Fruit fly (Drosophila melanogaster) whole organism, embryonic: ENCODE measurements around the gene Edg91.

Experiments used
- CG1024 ChIP-seq: fragments of 200-800 bp; sonication (Bioruptor generic); IDR thresholded peaks from 2 replicates; pipeline ENCODE4 v1.3.6; 2022; ENCODE audit warnings: missing biosample characterization, missing genetic modification characterization
- CG11560 ChIP-seq: fragments of 200-800 bp; sonication (Bioruptor generic); IDR thresholded peaks from 3 replicates; pipeline ENCODE4 v1.3.6; 2022; ENCODE audit warnings: missing biosample characterization, missing genetic modification characterization
- CG12071 ChIP-seq: fragments of 200-800 bp; sonication (Bioruptor generic); optimal IDR thresholded peaks from 3 replicates; lab custom pipeline; 2018; ENCODE audit warnings: missing biosample characterization, mild to moderate bottlenecking, missing genetic modification characterization
- CG15073 ChIP-seq: fragments of 200-800 bp; sonication (Bioruptor generic); optimal IDR thresholded peaks from 2 replicates; lab custom pipeline; 2016; ENCODE audit warnings: missing biosample characterization, missing genetic modification characterization
- CG1529 ChIP-seq: fragments of 200-800 bp; sonication (Bioruptor generic); optimal IDR thresholded peaks from 3 replicates; lab custom pipeline; 2018; ENCODE audit warnings: missing biosample characterization, missing genetic modification characterization
- CG18619 ChIP-seq: fragments of 200-800 bp; sonication (Bioruptor generic); optimal IDR thresholded peaks from 3 replicates; lab custom pipeline; 2017; ENCODE audit warnings: missing biosample characterization, mild to moderate bottlenecking, missing genetic modification characterization
- CG32532 ChIP-seq: fragments of 200-800 bp; sonication (Bioruptor generic); IDR thresholded peaks from 2 replicates; pipeline ENCODE4 v1.3.6; 2022; ENCODE audit warnings: missing biosample characterization, missing genetic modification characterization
- CG6254 ChIP-seq: fragments of 200-800 bp; sonication (Bioruptor generic); optimal IDR thresholded peaks from 3 replicates; lab custom pipeline; 2017; ENCODE audit warnings: mild to moderate bottlenecking, missing biosample characterization, missing genetic modification reagents, missing genetic modification characterization
- CG6689 ChIP-seq: fragments of 200-800 bp; sonication (Bioruptor generic); IDR thresholded peaks from 2 replicates; pipeline ENCODE4 v1.3.6; 2022; ENCODE audit warnings: missing biosample characterization, missing genetic modification characterization
- CG6813 ChIP-seq: fragments of 200-800 bp; sonication (Bioruptor generic); optimal IDR thresholded peaks from 2 replicates; lab custom pipeline; 2017; ENCODE audit warnings: missing biosample characterization, missing genetic modification characterization, mild to moderate bottlenecking, moderate library complexity, missing genetic modification reagents
- CG7357 ChIP-seq: fragments of 200-800 bp; sonication (Bioruptor generic); IDR thresholded peaks from 3 replicates; pipeline ENCODE4 v1.3.6; 2022; ENCODE audit warnings: missing biosample characterization, missing genetic modification characterization
- CG7556 ChIP-seq: fragments of 200-800 bp; sonication (Bioruptor generic); optimal IDR thresholded peaks from 2 replicates; lab custom pipeline; 2017; ENCODE audit warnings: missing biosample characterization, mild to moderate bottlenecking, missing genetic modification characterization
- CG7786 ChIP-seq: fragments of 200-800 bp; sonication (Bioruptor generic); optimal IDR thresholded peaks from 2 replicates; lab custom pipeline; 2016; ENCODE audit warnings: missing biosample characterization, missing genetic modification characterization
- CG8478 ChIP-seq: fragments of >200 bp; optimal IDR thresholded peaks from 2 replicates; lab custom pipeline; 2018
- CG9932 ChIP-seq: fragments of 200-800 bp; sonication (Bioruptor generic); IDR thresholded peaks from 2 replicates; pipeline ENCODE4 v1.3.6; 2022; ENCODE audit warnings: missing biosample characterization, missing genetic modification characterization
- Dip2 ChIP-seq: fragments of 200-800 bp; sonication (Bioruptor generic); IDR thresholded peaks from 2 replicates; pipeline ENCODE4 v1.3.6; 2022; ENCODE audit warnings: missing biosample characterization, missing genetic modification characterization
- Dp ChIP-seq: fragments of 200-800 bp; sonication (Bioruptor generic); optimal IDR thresholded peaks from 2 replicates; lab custom pipeline; 2018; ENCODE audit warnings: missing biosample characterization, mild to moderate bottlenecking, missing genetic modification characterization, moderate library complexity
- Dref ChIP-seq: fragments of 200-800 bp; sonication (Bioruptor generic); IDR thresholded peaks from 2 replicates; pipeline ENCODE4 v1.3.6; 2022; ENCODE audit warnings: missing biosample characterization, missing genetic modification characterization
- Drgx ChIP-seq: fragments of 200-800 bp; sonication (Bioruptor generic); IDR thresholded peaks from 2 replicates; pipeline ENCODE4 v1.3.6; 2022; ENCODE audit warnings: missing biosample characterization, missing genetic modification characterization
- Hr3 ChIP-seq: fragments of 200-800 bp; sonication (Bioruptor generic); optimal IDR thresholded peaks from 3 replicates; lab custom pipeline; 2016; ENCODE audit warnings: missing biosample characterization, missing genetic modification characterization
- Hr51 ChIP-seq, 2 experiments: fragments of 200-800 bp; sonication (Bioruptor generic); optimal IDR thresholded peaks; 2 replicates in 1 of 2; 3 replicates in 1 of 2; lab custom pipeline; 2016 to 2018; ENCODE audit warnings: missing biosample characterization in 2 of 2, missing genetic modification characterization in 2 of 2, mild to moderate bottlenecking in 1 of 2, moderate library complexity in 1 of 2
- Opbp ChIP-seq: fragments of 200-800 bp; sonication (Bioruptor generic); IDR thresholded peaks from 3 replicates; pipeline ENCODE4 v1.3.6; 2022; ENCODE audit warnings: missing biosample characterization, missing genetic modification characterization; ENCODE audit not compliant: partially characterized antibody
- Stat92E ChIP-seq, 3 experiments: fragments of >200 bp in 2 of 3; fragments of 200-800 bp in 1 of 3; sonication (Bioruptor generic) in 1 of 3; optimal IDR thresholded peaks; 2 replicates each; lab custom pipeline; 2017 to 2019; ENCODE audit warnings: missing biosample characterization in 3 of 3, missing genetic modification characterization in 3 of 3, mild to moderate bottlenecking in 1 of 3, moderate library complexity in 1 of 3
- YL-1 ChIP-seq: fragments of 200-800 bp; sonication (Bioruptor generic); optimal IDR thresholded peaks from 3 replicates; lab custom pipeline; 2017; ENCODE audit warnings: missing biosample characterization, mild to moderate bottlenecking, missing genetic modification characterization
- cwo ChIP-seq: fragments of 200-800 bp; sonication (Bioruptor generic); optimal IDR thresholded peaks from 3 replicates; lab custom pipeline; 2017; ENCODE audit warnings: missing biosample characterization, missing genetic modification characterization, mild to moderate bottlenecking, moderate library complexity, missing genetic modification reagents
- danr ChIP-seq: fragments of 200-800 bp; sonication (Bioruptor generic); IDR thresholded peaks from 2 replicates; pipeline ENCODE4 v1.3.6; 2022; ENCODE audit warnings: missing biosample characterization, missing genetic modification characterization
- dmrt11E ChIP-seq: fragments of 200-800 bp; sonication (Bioruptor generic); optimal IDR thresholded peaks from 3 replicates; lab custom pipeline; 2018; ENCODE audit warnings: missing biosample characterization, mild to moderate bottlenecking, missing genetic modification characterization, moderate library complexity
- exex ChIP-seq: fragments of 200-800 bp; sonication (Bioruptor generic); optimal IDR thresholded peaks from 4 replicates; lab custom pipeline; 2018; ENCODE audit warnings: missing biosample characterization, mild to moderate bottlenecking, missing genetic modification characterization, moderate library complexity
- gcm2 ChIP-seq: fragments of 200-800 bp; sonication (Bioruptor generic); optimal IDR thresholded peaks from 2 replicates; lab custom pipeline; 2016; ENCODE audit warnings: missing biosample characterization, missing genetic modification characterization
- gro ChIP-seq: fragments of 200-800 bp; sonication (Bioruptor generic); optimal IDR thresholded peaks from 2 replicates; lab custom pipeline; 2016; ENCODE audit warnings: missing biosample characterization, missing genetic modification characterization
- hkb ChIP-seq, 2 experiments: fragments of 200-800 bp in 1 of 2; fragments of >200 bp in 1 of 2; sonication (Bioruptor generic) in 1 of 2; IDR thresholded peaks in 1 of 2; optimal IDR thresholded peaks in 1 of 2; 2 replicates each; pipeline versions ENCODE4 v1.3.6 to Lab custom; 2017 to 2022; ENCODE audit warnings: missing biosample characterization in 1 of 2, missing genetic modification characterization in 1 of 2
- jing ChIP-seq: fragments of 200-800 bp; sonication (Bioruptor generic); optimal IDR thresholded peaks from 2 replicates; lab custom pipeline; 2018; ENCODE audit warnings: missing biosample characterization, mild to moderate bottlenecking, missing genetic modification characterization
- kah ChIP-seq: fragments of 200-800 bp; sonication (Bioruptor generic); optimal IDR thresholded peaks from 2 replicates; lab custom pipeline; 2018; ENCODE audit warnings: missing biosample characterization, mild to moderate bottlenecking, missing genetic modification characterization
- kay ChIP-seq: fragments of 200-800 bp; sonication (Bioruptor generic); optimal IDR thresholded peaks from 2 replicates; lab custom pipeline; 2016; ENCODE audit warnings: missing biosample characterization, missing genetic modification characterization
- kni ChIP-seq: fragments of 200-800 bp; sonication (Bioruptor generic); optimal IDR thresholded peaks from 3 replicates; lab custom pipeline; 2017; ENCODE audit warnings: mild to moderate bottlenecking, missing biosample characterization, missing genetic modification reagents, missing genetic modification characterization
- knrl ChIP-seq: fragments of 200-800 bp; sonication (Bioruptor generic); IDR thresholded peaks from 3 replicates; pipeline ENCODE4 v1.3.6; 2022; ENCODE audit warnings: missing biosample characterization, missing genetic modification characterization; ENCODE audit not compliant: partially characterized antibody
- lilli ChIP-seq: fragments of 200-800 bp; sonication (Bioruptor generic); optimal IDR thresholded peaks from 3 replicates; lab custom pipeline; 2016; ENCODE audit warnings: missing biosample characterization, missing genetic modification characterization
- nom ChIP-seq: fragments of 200-800 bp; sonication (Bioruptor generic); optimal IDR thresholded peaks from 2 replicates; lab custom pipeline; 2017; ENCODE audit warnings: missing biosample characterization, missing genetic modification characterization, mild to moderate bottlenecking, moderate library complexity, missing genetic modification reagents
- oc ChIP-seq: fragments of 200-800 bp; sonication (Bioruptor generic); optimal IDR thresholded peaks from 2 replicates; lab custom pipeline; 2018; ENCODE audit warnings: missing biosample characterization, mild to moderate bottlenecking, missing genetic modification characterization, moderate library complexity
- pum ChIP-seq: fragments of 200-800 bp; sonication (Bioruptor generic); optimal IDR thresholded peaks from 2 replicates; lab custom pipeline; 2016; ENCODE audit warnings: missing biosample characterization, missing genetic modification characterization
- rib ChIP-seq: fragments of 200-800 bp; sonication (Bioruptor generic); IDR thresholded peaks from 2 replicates; pipeline ENCODE4 v1.3.6; 2022; ENCODE audit warnings: missing biosample characterization, missing genetic modification characterization
- sd ChIP-seq: fragments of 200-800 bp; sonication (Bioruptor generic); optimal IDR thresholded peaks from 3 replicates; lab custom pipeline; 2018; ENCODE audit warnings: missing biosample characterization, mild to moderate bottlenecking, missing genetic modification characterization, moderate library complexity
- sens ChIP-seq: fragments of 200-800 bp; sonication (Bioruptor generic); peaks from one replicate; lab custom pipeline; 2016; ENCODE audit warnings: missing biosample characterization, missing genetic modification characterization
- seq ChIP-seq: fragments of 200-800 bp; sonication (Bioruptor generic); IDR thresholded peaks from 2 replicates; pipeline ENCODE4 v1.3.6; 2022; ENCODE audit warnings: missing biosample characterization, missing genetic modification characterization
- slbo ChIP-seq: fragments of 200-800 bp; sonication (Bioruptor generic); IDR thresholded peaks from 2 replicates; pipeline ENCODE4 v1.3.6; 2022; ENCODE audit warnings: missing biosample characterization, missing genetic modification characterization
- tll ChIP-seq, 2 experiments: fragments of 200-800 bp in 1 of 2; fragments of >200 bp in 1 of 2; sonication (Bioruptor generic) in 1 of 2; optimal IDR thresholded peaks; 2 replicates each; lab custom pipeline; 2017 to 2019; ENCODE audit warnings: missing biosample characterization in 2 of 2, missing genetic modification characterization in 2 of 2, mild to moderate bottlenecking in 1 of 2, moderate library complexity in 1 of 2
- trem ChIP-seq: fragments of 200-800 bp; optimal IDR thresholded peaks from 3 replicates; lab custom pipeline; 2019; ENCODE audit warnings: missing biosample characterization, mild to moderate bottlenecking, missing genetic modification characterization, moderate library complexity
- vnd ChIP-seq: fragments of 200-800 bp; sonication (Bioruptor generic); IDR thresholded peaks from 3 replicates; pipeline ENCODE4 v1.3.6; 2022; ENCODE audit warnings: missing biosample characterization, missing genetic modification characterization; ENCODE audit not compliant: partially characterized antibody

Edg91 gene

DNA sequence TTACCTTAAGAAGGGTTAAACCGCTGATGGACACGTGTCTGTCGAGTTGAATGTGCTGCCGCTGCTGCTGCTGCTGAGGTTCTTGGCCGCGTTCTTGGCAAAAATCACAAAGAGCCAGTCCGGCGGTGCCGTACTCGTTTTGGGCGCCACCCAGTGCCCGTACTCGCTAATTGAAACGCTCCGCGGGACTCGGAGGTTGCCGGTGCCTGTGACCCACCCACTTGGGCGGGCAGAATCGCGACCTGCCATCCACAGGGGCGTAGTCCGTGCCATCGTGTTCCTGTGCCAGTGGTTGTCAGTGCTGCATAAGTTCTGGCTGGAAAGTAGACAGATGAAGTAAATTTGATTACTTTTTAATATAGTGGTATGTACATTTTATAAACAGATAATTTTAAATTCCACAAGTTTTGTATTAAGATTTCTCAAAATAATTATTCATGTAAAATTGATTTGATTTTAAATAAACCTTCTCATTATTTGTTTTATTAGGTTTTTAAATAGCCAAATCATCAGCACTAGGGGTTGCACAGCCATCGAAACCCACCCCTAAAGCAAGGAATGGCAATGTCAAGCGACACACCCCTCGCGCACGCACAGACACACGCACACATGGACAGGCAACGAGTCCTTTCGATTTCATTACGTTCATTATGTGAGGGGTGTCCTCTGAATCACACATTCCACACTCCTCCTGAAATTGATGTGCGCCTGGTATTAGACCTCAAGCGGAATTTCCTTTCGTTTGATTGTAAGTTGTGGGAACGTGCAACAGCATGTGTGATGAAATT, 6.2 kb downstream of the Edg91 start (continued):
- no peak for TF ChIP-seq CG6813 (GFP tag; lab: Kevin White, UChicago)
- peak; percentile 78 for TF ChIP-seq sens (GFP tag; lab: Kevin White, UChicago)
- TF ChIP-seq CG1529 (GFP tag; lab: Kevin White, UChicago): no peak
- TF ChIP-seq CG15073 (GFP tag; lab: Kevin White, UChicago): no peak
- TF ChIP-seq slbo (GFP tag; lab: Robert Waterston, UW): peak; percentile 20; the same call in 1 of the 2 replicates
- TF ChIP-seq CG8478 (lab: Kevin White, UChicago): no peak
- TF ChIP-seq CG12071 (GFP tag; lab: Kevin White, UChicago): no peak
- no peak for TF ChIP-seq YL-1
- TF ChIP-seq CG7556: peak; percentile 49
- peak; percentile 22 for TF ChIP-seq dmrt11E
- TF ChIP-seq Opbp: no peak
- TF ChIP-seq trem (tag; lab: Kevin White, UChicago): peak; percentile 8
- no peak for TF ChIP-seq CG6689
- TF ChIP-seq CG7786 (GFP tag; lab: Kevin White, UChicago): no peak
- TF ChIP-seq gcm2: no peak
- TF ChIP-seq Hr51 (GFP tag; optimal IDR thresholded peaks at IDR 0.05; lab: Kevin White, UChicago): peak in 1 of 2 experiments; percentile 41
- peak; percentile 11 for TF ChIP-seq CG18619 (GFP tag; lab: Kevin White, UChicago)
- TF ChIP-seq Drgx (GFP tag; lab: Robert Waterston, UW): no peak
- no peak for TF ChIP-seq Dref
- peak; percentile 14 for TF ChIP-seq lilli (GFP tag; lab: Kevin White, UChicago)
- TF ChIP-seq CG1024 (GFP tag; lab: Robert Waterston, UW): no peak
- no peak for TF ChIP-seq Hr3 (GFP tag; lab: Kevin White, UChicago)
- 0 out of 2 replicates have a peak, but pooled peaks have one; percentile 15 for TF ChIP-seq CG32532
- TF ChIP-seq CG9932 (GFP tag; lab: Robert Waterston, UW): peak; percentile 9; the same call in 1 of the 2 replicates
- peak; percentile 73 for TF ChIP-seq kah (GFP tag; lab: Kevin White, UChicago)
- TF ChIP-seq CG6254: peak; percentile 11
- no peak for TF ChIP-seq CG7357 (GFP tag; lab: Robert Waterston, UW)
- TF ChIP-seq jing (GFP tag; lab: Kevin White, UChicago): no peak
- no peak for TF ChIP-seq Stat92E (GFP tag; optimal IDR thresholded peaks at IDR 0.05; lab: Kevin White, UChicago)
- TF ChIP-seq Dip2 (GFP tag; lab: Robert Waterston, UW): no peak
- peak; percentile 10 for TF ChIP-seq kni
- no peak for TF ChIP-seq oc (tag; lab: Kevin White, UChicago)
- TF ChIP-seq cwo: no peak
- TF ChIP-seq rib (GFP tag; lab: Robert Waterston, UW): peak; percentile 72; the same call in 1 of the 2 replicates
- TF ChIP-seq danr (GFP tag; lab: Robert Waterston, UW): no peak
- no peak for TF ChIP-seq knrl
- TF ChIP-seq CG11560 (tag; lab: Robert Waterston, UW): no peak
- no peak for TF ChIP-seq gro (GFP tag; lab: Kevin White, UChicago)
- peak in 1 of 2 experiments; percentile 19 for TF ChIP-seq tll (GFP tag; optimal IDR thresholded peaks at IDR 0.05; lab: Kevin White, UChicago)
- 0 out of 2 replicates have a peak, but pooled peaks have one; percentile 22 for TF ChIP-seq seq
- no peak for TF ChIP-seq vnd (GFP tag; lab: Robert Waterston, UW)
- TF ChIP-seq sd: peak; percentile 100
- no peak for TF ChIP-seq nom (GFP tag; lab: Kevin White, UChicago)
- TF ChIP-seq Dp (GFP tag; lab: Kevin White, UChicago): no peak
- no peak for TF ChIP-seq hkb (optimal IDR thresholded peaks at IDR 0.05; lab: Kevin White, UChicago)
- TF ChIP-seq hkb (GFP tag; IDR thresholded peaks at IDR 0.05; lab: Robert Waterston, UW): 0 out of 2 replicates have a peak, but pooled peaks have one; percentile 9
- TF ChIP-seq pum: no peak
- TF ChIP-seq exex (tag; lab: Kevin White, UChicago): no peak
- no peak for TF ChIP-seq kay (GFP tag; lab: Kevin White, UChicago)
